Worm (Caenorhabditis elegans): ENCODE measurements around the gene dhs-14.

The dhs-14 gene

ce11 chrV:2799172-2799869 is 34.3 kb upstream of the dhs-14 start:
- TF ChIP-seq hlh-4 (tag; optimal IDR thresholded peaks at IDR 0.05) = no peak

- TF ChIP-seq hlh-4 (tag; optimal IDR thresholded peaks at IDR 0.05) (no peak), nhr-237 (tag; optimal IDR thresholded peaks at IDR 0.05) (no peak), mdl-1 (tag; optimal IDR thresholded peaks at IDR 0.05) (no peak), C04F5.9 (tag; optimal IDR thresholded peaks at IDR 0.05) (no peak), fkh-10 (GFP tag; optimal IDR thresholded peaks at IDR 0.05) (no peak), grh-1 (GFP tag; IDR thresholded peaks at IDR 0.05) (no peak), vab-15 (tag; optimal IDR thresholded peaks at IDR 0.05) (no peak), nhr-90 (tag; optimal IDR thresholded peaks at IDR 0.05; ENCODE audit: poor library complexity) (no peak), nhr-11 (tag; optimal IDR thresholded peaks at IDR 0.05) (no peak), ces-1 (GFP tag; optimal IDR thresholded peaks at IDR 0.05) (no peak), skn-1 (tag; optimal IDR thresholded peaks at IDR 0.05) (no peak), nhr-47 (tag; optimal IDR thresholded peaks at IDR 0.05) (no peak)
Observed at ce11 chrV:2795998-2796397, 31.0 kb upstream of the dhs-14 start, which contains the start of gene F54E2.2. TSS of gene F54E2.2 (plus strand) at chrV:2796298.

DNA sequence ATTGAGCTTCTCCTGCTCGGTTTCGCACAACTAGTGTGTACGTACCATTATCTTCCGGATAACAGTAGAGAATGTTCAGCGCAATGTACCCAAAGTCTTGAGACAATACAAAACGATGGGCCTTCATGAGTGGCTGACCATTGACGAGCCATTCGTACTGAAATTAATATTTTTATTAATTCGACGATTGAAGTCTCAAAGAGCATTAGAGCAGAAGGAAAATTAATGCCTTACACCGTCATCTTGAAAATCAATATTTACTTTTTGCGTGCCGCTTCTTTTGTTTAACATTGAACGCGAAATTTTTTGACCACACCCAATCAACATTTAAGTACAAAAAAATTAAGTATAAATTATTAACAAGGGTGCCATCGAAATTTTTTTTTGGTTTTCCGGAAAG is 28.0 kb upstream of the dhs-14 start:
- TF ChIP-seq fkh-4 (tag; optimal IDR thresholded peaks at IDR 0.05; ENCODE audit: borderline replicate concordance) = no peak
- no peak for TF ChIP-seq efl-1 (optimal IDR thresholded peaks at IDR 0.05)
- peak in 1 of 2 experiments; percentile 68 for TF ChIP-seq efl-1 (GFP tag; optimal IDR thresholded peaks at IDR 0.05 in 1 of 2)
- TF ChIP-seq mef-2 (tag; optimal IDR thresholded peaks at IDR 0.05) = no peak

ce11 chrV:2780786-2781185 is 15.8 kb upstream of the dhs-14 start, which contains the start of gene R05D8.11:
TSS of gene R05D8.11 (minus strand) at chrV:2780886.
- TF ChIP-seq elt-3 (tag; optimal IDR thresholded peaks at IDR 0.05) (peak in 1 of 6 experiments; percentile 0), hlh-4 (tag; optimal IDR thresholded peaks at IDR 0.05) (no peak), fkh-8 (tag; optimal IDR thresholded peaks at IDR 0.05) (no peak), mdl-1 (tag; optimal IDR thresholded peaks at IDR 0.05) (no peak), nhr-85 (tag) (no peak), fos-1 (tag; optimal IDR thresholded peaks at IDR 0.05) (no peak), efl-3 (GFP tag; optimal IDR thresholded peaks at IDR 0.05) (no peak)

DNA sequence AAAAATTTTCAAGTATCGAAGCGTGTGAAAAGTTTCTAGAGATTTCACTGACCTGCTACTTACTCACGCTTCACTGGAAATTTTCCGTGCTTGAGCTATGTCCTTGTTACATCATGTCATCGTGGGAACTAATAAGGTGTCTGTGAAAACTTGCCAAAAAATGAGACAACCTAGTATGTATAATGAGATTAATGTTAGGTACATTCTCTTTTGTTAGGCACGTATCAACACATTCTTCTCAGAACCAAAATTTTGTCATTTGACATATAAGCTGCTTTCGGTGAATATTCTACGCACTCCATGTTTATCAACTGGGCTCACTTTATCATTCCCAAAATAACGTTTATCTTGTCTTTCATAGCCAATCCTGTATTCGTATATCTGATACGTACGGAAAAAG is 9.0 kb upstream of the dhs-14 start, which contains the start of gene srj-18:
TSS of gene srj-18 (plus strand) at position 301 of the 400 bp plus-strand sequence.
- TF ChIP-seq mef-2 (tag; optimal IDR thresholded peaks at IDR 0.05) (no peak), fkh-8 (tag; optimal IDR thresholded peaks at IDR 0.05) (peak; percentile 59)

DNA sequence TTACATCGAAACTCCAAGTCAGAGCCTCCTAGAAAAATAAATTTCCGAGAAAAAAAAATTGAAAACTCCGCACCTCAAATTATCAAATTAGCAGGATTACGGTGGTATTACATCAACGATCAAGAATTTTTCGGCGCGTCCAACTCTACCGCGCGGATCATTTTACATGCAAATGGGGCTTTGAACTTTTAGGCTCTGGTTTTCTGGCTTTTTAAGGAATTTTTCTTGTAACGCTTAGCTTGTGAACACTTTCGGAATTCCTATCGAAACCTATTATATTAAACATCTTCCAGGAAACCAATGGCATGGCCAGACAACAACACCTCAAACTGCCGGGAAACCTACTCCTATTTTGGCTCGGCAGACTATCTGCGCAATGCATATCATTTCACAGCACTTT is 6.6 kb upstream of the dhs-14 start, which contains the start of gene srh-56:
TSS of gene srh-56 (plus strand) at position 301 of the 400 bp plus-strand sequence.
- TF ChIP-seq ceh-63 (GFP tag; optimal IDR thresholded peaks at IDR 0.05) = no peak

- TF ChIP-seq lin-15B (tag; optimal IDR thresholded peaks at IDR 0.05) (no peak), nhr-85 (tag) (peak; percentile 64)
Observed at ce11 chrV:2769754-2770153, 4.8 kb upstream of the dhs-14 start, which contains the start of gene dhs-15. TSS of gene dhs-15 (minus strand) at chrV:2769854.

ce11 chrV:2767465-2767864 is 2.5 kb upstream of the dhs-14 start, which contains the start of gene R05D8.9:
TSS of gene R05D8.9 (minus strand) at chrV:2767565.
- TF ChIP-seq blmp-1 (tag; optimal IDR thresholded peaks at IDR 0.05) = no peak
- no peak for TF ChIP-seq lin-39 (tag; optimal IDR thresholded peaks at IDR 0.05)
- no peak for TF ChIP-seq xbp-1 (tag; optimal IDR thresholded peaks at IDR 0.05)
- no peak for TF ChIP-seq nhr-20 (tag; optimal IDR thresholded peaks at IDR 0.05)
- no peak for TF ChIP-seq tlp-1 (tag; optimal IDR thresholded peaks at IDR 0.05)
- TF ChIP-seq sptf-1 (tag; optimal IDR thresholded peaks at IDR 0.05) = no peak

Measured in whole organism, L1 larva.